Fruit fly (Drosophila melanogaster) whole organism, prepupa: ENCODE measurements around the gene Cpr72Ea.

ENCODE experiments used
- CG11902 ChIP-seq: fragments of 200-800 bp; sonication (Bioruptor generic); optimal IDR thresholded peaks from 3 replicates; lab custom pipeline; 2016; ENCODE audit warnings: missing biosample characterization, missing genetic modification characterization
- CG4318 ChIP-seq: fragments of 200-800 bp; sonication (Bioruptor generic); optimal IDR thresholded peaks from 3 replicates; lab custom pipeline; 2017; ENCODE audit warnings: missing biosample characterization, mild to moderate bottlenecking, missing genetic modification characterization
- CG6792 ChIP-seq: fragments of 200-800 bp; sonication (Bioruptor generic); optimal IDR thresholded peaks from 3 replicates; lab custom pipeline; 2016; ENCODE audit warnings: missing biosample characterization, missing genetic modification characterization
- Ets96B ChIP-seq: fragments of 200-800 bp; optimal IDR thresholded peaks from 2 replicates; lab custom pipeline; 2019; ENCODE audit warnings: missing biosample characterization, mild to moderate bottlenecking, missing genetic modification characterization, moderate library complexity
- Hr39 ChIP-seq: fragments of 200-800 bp; sonication (Bioruptor generic); optimal IDR thresholded peaks from 2 replicates; lab custom pipeline; 2016; ENCODE audit warnings: missing biosample characterization, missing genetic modification characterization
- achi ChIP-seq: fragments of 200-800 bp; sonication (Bioruptor generic); optimal IDR thresholded peaks from 3 replicates; lab custom pipeline; 2016; ENCODE audit warnings: missing biosample characterization, missing genetic modification characterization
- acj6 ChIP-seq: fragments of 200-800 bp; sonication (Bioruptor generic); optimal IDR thresholded peaks from 3 replicates; lab custom pipeline; 2016; ENCODE audit warnings: missing biosample characterization, missing genetic modification characterization
- fd59A ChIP-seq: fragments of 200-800 bp; sonication (Bioruptor generic); optimal IDR thresholded peaks from 2 replicates; lab custom pipeline; 2017; ENCODE audit warnings: missing biosample characterization, mild to moderate bottlenecking, missing genetic modification characterization, missing genetic modification reagents
- pdm3 ChIP-seq: fragments of 200-800 bp; sonication (Bioruptor generic); optimal IDR thresholded peaks from 3 replicates; lab custom pipeline; 2016; ENCODE audit warnings: missing biosample characterization, missing genetic modification characterization
- spab ChIP-seq: fragments of 200-800 bp; sonication (Bioruptor generic); optimal IDR thresholded peaks from 2 replicates; lab custom pipeline; 2017; ENCODE audit warnings: missing biosample characterization, mild to moderate bottlenecking, missing genetic modification characterization, missing genetic modification reagents
- ss ChIP-seq, 2 experiments: fragments of 200-800 bp; sonication (Bioruptor generic); optimal IDR thresholded peaks; 2 replicates in 1 of 2; 3 replicates in 1 of 2; lab custom pipeline; 2017 to 2018; ENCODE audit warnings: mild to moderate bottlenecking in 2 of 2, missing biosample characterization in 2 of 2, missing genetic modification characterization in 2 of 2, moderate library complexity in 1 of 2
- svp ChIP-seq: fragments of 200-800 bp; sonication (Bioruptor generic); peaks from one replicate; lab custom pipeline; 2016; ENCODE audit warnings: missing biosample characterization, missing genetic modification characterization

dm6 chr3L:16369526-16369925 lies 7.1 kb downstream of the Cpr72Ea start, which contains the start of gene CG18814:
- TF ChIP-seq Hr39 (no peak), CG6792 (no peak), svp (GFP tag; lab: Kevin White, UChicago) (no peak), fd59A (no peak), spab (GFP tag; lab: Kevin White, UChicago) (no peak), ss (GFP tag; optimal IDR thresholded peaks at IDR 0.05; lab: Kevin White, UChicago) (no peak), achi (no peak), acj6 (GFP tag; lab: Kevin White, UChicago) (no peak), CG4318 (no peak), pdm3 (GFP tag; lab: Kevin White, UChicago) (no peak), Ets96B (no peak), CG11902 (GFP tag; lab: Kevin White, UChicago) (no peak)
